Worm (Caenorhabditis elegans) whole organism, young adult: Measurements from ENCODE around the gene C18F10.2.

Source experiments
- F22D6.2 ChIP-seq: sonication (generic microtip); optimal IDR thresholded peaks from 2 replicates; lab custom pipeline; 2016; ENCODE audit warnings: mild to moderate bottlenecking, missing genetic modification characterization, missing compliant biosample characterization
- F23B12.7 ChIP-seq: sonication (generic microtip); optimal IDR thresholded peaks from 2 replicates; lab custom pipeline; 2017; ENCODE audit warnings: missing genetic modification characterization, mild to moderate bottlenecking, missing compliant biosample characterization, antibody characterized with exemption, moderate library complexity; ENCODE audit not compliant: insufficient read depth
- F39B2.1 ChIP-seq: fragments of 200-800 bp; sonication (Bioruptor generic); IDR thresholded peaks from 2 replicates; pipeline ENCODE4 v1.3.6; 2022; ENCODE audit warnings: missing genetic modification reagents, missing genetic modification characterization, missing compliant biosample characterization
- F49E8.2 ChIP-seq: sonication (generic microtip); optimal IDR thresholded peaks from 3 replicates; lab custom pipeline; 2017; ENCODE audit warnings: missing genetic modification characterization, mild to moderate bottlenecking, missing compliant biosample characterization, antibody characterized with exemption, moderate library complexity; ENCODE audit not compliant: insufficient read depth
- F57A8.1 ChIP-seq: fragments of 200-800 bp; sonication (Bioruptor generic); optimal IDR thresholded peaks from 2 replicates; lab custom pipeline; 2018; ENCODE audit warnings: mild to moderate bottlenecking, missing genetic modification characterization, moderate library complexity, missing compliant biosample characterization
- Y53F4B.3 ChIP-seq: fragments of 200-800 bp; sonication (Bioruptor generic); IDR thresholded peaks from 2 replicates; pipeline ENCODE4 v1.3.6; 2022; ENCODE audit warnings: missing genetic modification reagents, missing genetic modification characterization, missing compliant biosample characterization
- Y79H2A.3 ChIP-seq: fragments of 200-800 bp; sonication (Bioruptor generic); conservative IDR thresholded peaks from 2 replicates; pipeline ENCODE4 v1.3.6; 2022; ENCODE audit warnings: missing genetic modification reagents, missing genetic modification characterization, missing compliant biosample characterization
- Y95B8A.8 ChIP-seq: fragments of 200-800 bp; sonication (Bioruptor generic); IDR thresholded peaks from 2 replicates; pipeline ENCODE4 v1.3.6; 2022; ENCODE audit warnings: missing genetic modification reagents, missing genetic modification characterization, missing compliant biosample characterization
- ZK185.1 ChIP-seq: sonication (generic microtip); optimal IDR thresholded peaks from 2 replicates; lab custom pipeline; 2016; ENCODE audit warnings: mild to moderate bottlenecking, missing genetic modification characterization, missing compliant biosample characterization; ENCODE audit not compliant: poor library complexity, severe bottlenecking
- akir-1 ChIP-seq: fragments of 200-800 bp; sonication (Bioruptor generic); optimal IDR thresholded peaks from 2 replicates; lab custom pipeline; 2018; ENCODE audit warnings: mild to moderate bottlenecking, missing genetic modification characterization, moderate library complexity, missing compliant biosample characterization
- aptf-3 ChIP-seq: fragments of 200-800 bp; sonication (Bioruptor generic); IDR thresholded peaks from 2 replicates; pipeline ENCODE4 v1.3.6; 2022; ENCODE audit warnings: missing genetic modification characterization, missing compliant biosample characterization
- athp-1 ChIP-seq: sonication (generic microtip); optimal IDR thresholded peaks from 2 replicates; lab custom pipeline; 2017; ENCODE audit warnings: mild to moderate bottlenecking, missing genetic modification characterization, missing compliant biosample characterization
- attf-5 ChIP-seq: fragments of 200-800 bp; sonication (Bioruptor generic); optimal IDR thresholded peaks from 2 replicates; lab custom pipeline; 2018; ENCODE audit warnings: mild to moderate bottlenecking, missing genetic modification characterization, missing compliant biosample characterization
- bed-2 ChIP-seq: fragments of 200-800 bp; sonication (Bioruptor generic); IDR thresholded peaks from 2 replicates; pipeline ENCODE4 v1.3.6; 2022; ENCODE audit warnings: missing genetic modification reagents, missing genetic modification characterization, missing compliant biosample characterization
- ceh-100 ChIP-seq: fragments of 200-800 bp; sonication (Bioruptor generic); IDR thresholded peaks from 2 replicates; pipeline ENCODE4 v1.3.6; 2022; ENCODE audit warnings: missing genetic modification reagents, missing genetic modification characterization, missing compliant biosample characterization
- ceh-91 ChIP-seq: fragments of 200-800 bp; sonication (Bioruptor generic); IDR thresholded peaks from 2 replicates; pipeline ENCODE4 v1.3.6; 2022; ENCODE audit warnings: missing genetic modification reagents, missing genetic modification characterization, missing compliant biosample characterization
- efl-1 ChIP-seq: fragments of 150-350 bp; optimal IDR thresholded peaks from 2 replicates; lab custom pipeline; 2014; ENCODE audit warnings: missing biosample characterization, missing genetic modification reagents, missing genetic modification characterization
- egl-44 ChIP-seq: fragments of 200-800 bp; sonication (Bioruptor generic); IDR thresholded peaks from 2 replicates; pipeline ENCODE4 v1.3.6; 2022; ENCODE audit warnings: missing genetic modification reagents, missing genetic modification characterization, missing compliant biosample characterization
- him-1 ChIP-seq: sonication (generic microtip); optimal IDR thresholded peaks from 2 replicates; lab custom pipeline; 2016; ENCODE audit warnings: missing genotype, missing genetic modification reagents, missing genetic modification characterization, missing compliant biosample characterization
- hlh-12 ChIP-seq: sonication (generic microtip); optimal IDR thresholded peaks from 2 replicates; lab custom pipeline; 2016; ENCODE audit warnings: missing genetic modification characterization, missing compliant biosample characterization
- lin-26 ChIP-seq: fragments of 200-800 bp; sonication (Bioruptor generic); IDR thresholded peaks from 2 replicates; pipeline ENCODE4 v1.3.6; 2022; ENCODE audit warnings: missing genetic modification reagents, missing genetic modification characterization, missing compliant biosample characterization
- lin-35 ChIP-seq, 3 experiments: fragments of 150-350 bp in 2 of 3; sonication (generic microtip) in 1 of 3; optimal IDR thresholded peaks; 2 replicates each; lab custom pipeline; 2014 to 2018; ENCODE audit warnings: missing biosample characterization in 3 of 3, missing genetic modification characterization in 3 of 3, missing genetic modification reagents in 3 of 3
- lir-1 ChIP-seq: fragments of 200-800 bp; sonication (Bioruptor generic); conservative IDR thresholded peaks from 2 replicates; pipeline ENCODE4 v1.3.6; 2022; ENCODE audit warnings: missing genetic modification reagents, missing genetic modification characterization, missing compliant biosample characterization
- lsl-1 ChIP-seq: fragments of 200-800 bp; sonication (Bioruptor generic); optimal IDR thresholded peaks from 2 replicates; lab custom pipeline; 2018; ENCODE audit warnings: mild to moderate bottlenecking, missing genetic modification characterization, moderate library complexity, missing compliant biosample characterization
- madf-3 ChIP-seq: fragments of 200-800 bp; sonication (Bioruptor generic); IDR thresholded peaks from 2 replicates; pipeline ENCODE4 v1.3.6; 2022; ENCODE audit warnings: missing genetic modification reagents, missing genetic modification characterization, missing compliant biosample characterization
- madf-8 ChIP-seq: fragments of 200-800 bp; sonication (Bioruptor generic); conservative IDR thresholded peaks from 2 replicates; pipeline ENCODE4 v1.3.6; 2022; ENCODE audit warnings: missing genetic modification reagents, missing genetic modification characterization, missing compliant biosample characterization
- nfya-1 ChIP-seq: sonication (generic microtip); optimal IDR thresholded peaks from 2 replicates; lab custom pipeline; 2017; ENCODE audit warnings: antibody characterized with exemption, missing compliant biosample characterization, missing genetic modification characterization, borderline replicate concordance; ENCODE audit not compliant: insufficient read depth
- nhr-120 ChIP-seq: fragments of 200-800 bp; sonication (Bioruptor generic); IDR thresholded peaks from 2 replicates; pipeline ENCODE4 v1.3.6; 2022; ENCODE audit warnings: missing genetic modification characterization, missing compliant biosample characterization
- pha-4 ChIP-seq: fragments of 150-350 bp; sonication (generic microtip); optimal IDR thresholded peaks from 2 replicates; lab custom pipeline; 2014; ENCODE audit warnings: missing biosample characterization, missing genetic modification reagents, missing genetic modification characterization
- sea-2 ChIP-seq: fragments of 200-800 bp; sonication (Bioruptor generic); IDR thresholded peaks from 2 replicates; pipeline ENCODE4 v1.3.6; 2022; ENCODE audit warnings: missing genetic modification characterization, missing compliant biosample characterization
- snpc-1.1 ChIP-seq: sonication (generic microtip); optimal IDR thresholded peaks from 2 replicates; lab custom pipeline; 2017; ENCODE audit warnings: missing genetic modification characterization, mild to moderate bottlenecking, missing compliant biosample characterization, antibody characterized with exemption, moderate library complexity, missing genotype, missing genetic modification reagents; ENCODE audit not compliant: insufficient read depth
- snpc-1.3 ChIP-seq: sonication (generic microtip); optimal IDR thresholded peaks from 2 replicates; lab custom pipeline; 2017; ENCODE audit warnings: missing genetic modification characterization, mild to moderate bottlenecking, missing compliant biosample characterization, antibody characterized with exemption, moderate library complexity, missing genotype, missing genetic modification reagents; ENCODE audit not compliant: insufficient read depth
- tbp1 ChIP-seq: fragments of 200-800 bp; sonication (Bioruptor generic); optimal IDR thresholded peaks from 2 replicates; lab custom pipeline; 2018; ENCODE audit warnings: mild to moderate bottlenecking, missing genetic modification characterization, missing compliant biosample characterization
- unc-130 ChIP-seq: sonication (generic microtip); optimal IDR thresholded peaks from 2 replicates; lab custom pipeline; 2016; ENCODE audit warnings: missing genetic modification reagents, missing genetic modification characterization, missing compliant biosample characterization

C18F10.2 gene

ce11 chrIII:6309066-6309465, 36.1 kb downstream of the C18F10.2 start, which contains the start of gene gar-2 (continued):
- no peak for TF ChIP-seq Y95B8A.8 (GFP tag; lab: Robert Waterston, UW)
- TF ChIP-seq F22D6.2 (tag; lab: Kevin White, UChicago) = no peak
- TF ChIP-seq athp-1 (tag; lab: Kevin White, UChicago) = no peak
- no peak for TF ChIP-seq efl-1 (GFP tag; lab: Kevin White, UChicago)
- no peak for TF ChIP-seq attf-5

- TF ChIP-seq lin-35 (GFP tag; optimal IDR thresholded peaks at IDR 0.05; lab: Kevin White, UChicago) (peak in 1 of 3 experiments; percentile 16), sea-2 (GFP tag; lab: Robert Waterston, UW) (no peak)
These were observed 37.4 kb downstream of the C18F10.2 start for ce11 chrIII:6310352-6310751.

DNA sequence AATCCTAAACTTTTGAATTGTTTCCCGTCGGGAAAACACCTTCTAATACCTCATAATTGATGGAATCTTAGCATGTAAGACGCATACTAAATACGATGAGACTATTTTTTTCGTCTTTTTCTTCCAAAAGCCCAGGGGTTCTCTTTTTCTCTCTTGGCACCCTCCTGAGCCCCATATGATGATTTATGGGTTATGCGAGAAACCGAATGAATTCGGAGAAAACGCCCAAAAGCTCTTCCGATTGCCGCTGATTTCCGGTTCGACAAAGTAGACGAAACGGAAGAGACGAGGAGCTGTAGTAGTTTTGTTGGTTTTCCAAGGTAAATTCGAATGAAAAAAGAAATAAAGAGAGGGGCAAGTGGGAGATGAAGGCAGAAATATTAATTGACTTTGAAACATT, 38.5 kb downstream of the C18F10.2 start:
- TF ChIP-seq lin-26 (GFP tag; lab: Robert Waterston, UW) (no peak), aptf-3 (no peak), F49E8.2 (tag; lab: Kevin White, UChicago) (no peak), bed-2 (GFP tag; lab: Robert Waterston, UW) (no peak), F23B12.7 (tag; lab: Kevin White, UChicago) (no peak), Y53F4B.3 (GFP tag; lab: Robert Waterston, UW) (no peak)

ce11 chrIII:6312244-6312643, 39.3 kb downstream of the C18F10.2 start:
- no peak for TF ChIP-seq snpc-1.3
- no peak for TF ChIP-seq sea-2 (GFP tag; lab: Robert Waterston, UW)
- TF ChIP-seq akir-1 (GFP tag; lab: Kevin White, UChicago) = no peak
- no peak for TF ChIP-seq Y79H2A.3 (GFP tag; lab: Robert Waterston, UW)
- no peak for TF ChIP-seq egl-44
- TF ChIP-seq madf-3 (GFP tag; lab: Robert Waterston, UW) = no peak
- no peak for TF ChIP-seq ZK185.1 (tag; lab: Kevin White, UChicago)
- no peak for TF ChIP-seq unc-130 (GFP tag; lab: Kevin White, UChicago)
- no peak for TF ChIP-seq snpc-1.1 (tag; lab: Kevin White, UChicago)

DNA sequence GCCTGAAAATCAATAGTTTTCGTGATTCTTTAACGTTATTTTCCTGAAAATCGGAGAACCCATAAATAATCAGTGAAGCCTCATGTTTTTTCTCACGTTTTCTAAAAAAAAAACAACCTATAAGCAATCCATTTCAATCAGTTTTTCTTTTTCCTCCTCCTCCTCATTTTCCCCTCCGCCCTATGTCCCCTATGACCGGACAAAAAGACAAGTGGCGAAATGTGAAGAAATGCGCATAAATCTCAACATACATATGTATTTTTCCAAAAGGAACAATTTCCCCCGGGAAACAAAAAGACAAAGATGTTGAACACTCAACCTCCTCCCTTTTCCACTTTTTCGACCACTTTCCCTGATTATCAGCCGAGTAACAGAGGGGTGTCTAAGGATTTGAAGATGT, 42.5 kb downstream of the C18F10.2 start:
- TF ChIP-seq madf-8 (GFP tag; lab: Robert Waterston, UW) (no peak), pha-4 (no peak), lir-1 (GFP tag; lab: Robert Waterston, UW) (no peak), ceh-100 (no peak), F39B2.1 (no peak), Y79H2A.3 (GFP tag; lab: Robert Waterston, UW) (no peak), him-1 (tag; lab: Kevin White, UChicago) (no peak), lin-35 (GFP tag; optimal IDR thresholded peaks at IDR 0.05; lab: Kevin White, UChicago) (no peak), lsl-1 (GFP tag; lab: Kevin White, UChicago) (no peak), nhr-120 (no peak), F57A8.1 (GFP tag; lab: Kevin White, UChicago) (no peak), nfya-1 (no peak), hlh-12 (tag; lab: Kevin White, UChicago) (no peak), ceh-91 (GFP tag; lab: Robert Waterston, UW) (no peak), tbp1 (GFP tag; lab: Kevin White, UChicago) (no peak)
